Worm (Caenorhabditis elegans) whole organism, L1 larva: Measurements from ENCODE around the gene med-1.

Experiments
- aly-2 ChIP-seq: fragments of 150-350 bp; optimal IDR thresholded peaks from 2 replicates; lab custom pipeline; 2014; ENCODE audit warnings: missing biosample characterization, missing genetic modification characterization
- egl-27 ChIP-seq, 2 experiments: fragments of 150-350 bp in 1 of 2; sonication (generic microtip); optimal IDR thresholded peaks; 3 replicates each; lab custom pipeline; 2017 to 2018; ENCODE audit warnings: missing biosample characterization in 2 of 2, missing genetic modification characterization in 2 of 2, missing genetic modification reagents in 2 of 2
- fkh-10 ChIP-seq: sonication (generic microtip); optimal IDR thresholded peaks from 2 replicates; lab custom pipeline; 2017; ENCODE audit warnings: missing biosample characterization, missing genetic modification reagents, missing genetic modification characterization
- jun-1 ChIP-seq: fragments of 150-350 bp; optimal IDR thresholded peaks from 2 replicates; lab custom pipeline; 2014; ENCODE audit warnings: missing biosample characterization, missing genetic modification reagents, missing genetic modification characterization
- lir-3 ChIP-seq: sonication (generic microtip); optimal IDR thresholded peaks from 2 replicates; lab custom pipeline; 2016; ENCODE audit warnings: mild to moderate bottlenecking, missing genetic modification characterization, moderate library complexity, missing compliant biosample characterization; ENCODE audit not compliant: poor library complexity
- lsy-2 ChIP-seq, 2 experiments: fragments of 150-350 bp; optimal IDR thresholded peaks; 2 replicates each; lab custom pipeline; 2014; ENCODE audit warnings: missing biosample characterization in 2 of 2, missing genetic modification characterization in 2 of 2
- mdl-1 ChIP-seq, 2 experiments: fragments of 150-350 bp; optimal IDR thresholded peaks; 2 replicates each; lab custom pipeline; 2014 to 2017; ENCODE audit warnings: missing biosample characterization in 2 of 2, missing genetic modification characterization in 2 of 2, inconsistent platforms in 1 of 2
- mep-1 ChIP-seq: fragments of 150-350 bp; optimal IDR thresholded peaks from 2 replicates; lab custom pipeline; 2014; ENCODE audit warnings: missing biosample characterization, missing genetic modification characterization
- nhr-11 ChIP-seq: fragments of 150-350 bp; optimal IDR thresholded peaks from 2 replicates; lab custom pipeline; 2014; ENCODE audit warnings: missing biosample characterization, missing genetic modification characterization
- snpc-4 ChIP-seq: fragments of 150-350 bp; optimal IDR thresholded peaks from 2 replicates; lab custom pipeline; 2014; ENCODE audit warnings: missing biosample characterization, missing genetic modification characterization

ce11 chrX:12430309-12430708 is at the start of gene med-1:
- TF ChIP-seq lir-3 (tag; lab: Kevin White, UChicago) (no peak), mdl-1 (tag; optimal IDR thresholded peaks at IDR 0.05; lab: Kevin White, UChicago) (no peak), mep-1 (tag; lab: Kevin White, UChicago) (no peak), egl-27 (tag; optimal IDR thresholded peaks at IDR 0.05; lab: Kevin White, UChicago) (no peak), fkh-10 (GFP tag; lab: Kevin White, UChicago) (no peak), lsy-2 (tag; optimal IDR thresholded peaks at IDR 0.05; lab: Kevin White, UChicago) (no peak), jun-1 (no peak), nhr-11 (tag; lab: Kevin White, UChicago) (no peak), snpc-4 (tag; lab: Kevin White, UChicago) (no peak), aly-2 (tag; lab: Kevin White, UChicago) (no peak)
